Worm (Caenorhabditis elegans): ENCODE measurements around the gene C06C3.7.

- no peak for TF ChIP-seq ztf-18 (tag; optimal IDR thresholded peaks at IDR 0.05)
- no peak for TF ChIP-seq nhr-90 (tag; optimal IDR thresholded peaks at IDR 0.05)
- TF ChIP-seq let-526 (GFP tag; IDR thresholded peaks at IDR 0.05), result no peak
- no peak for TF ChIP-seq nfya-1 (tag; optimal IDR thresholded peaks at IDR 0.05; ENCODE audit: borderline replicate concordance, insufficient read depth)
- TF ChIP-seq him-1 (tag; optimal IDR thresholded peaks at IDR 0.05), result no peak
- TF ChIP-seq lin-35 (GFP tag; optimal IDR thresholded peaks at IDR 0.05), result no peak
- TF ChIP-seq unc-130 (GFP tag; optimal IDR thresholded peaks at IDR 0.05), result no peak
- no peak for TF ChIP-seq sea-2 (GFP tag; IDR thresholded peaks at IDR 0.05)
Observed at ce11 chrII:9345116-9345515, 40.2 kb upstream of the C06C3.7 start.
